Worm (Caenorhabditis elegans): ENCODE data around the gene lsm-3.

Gene lsm-3

DNA sequence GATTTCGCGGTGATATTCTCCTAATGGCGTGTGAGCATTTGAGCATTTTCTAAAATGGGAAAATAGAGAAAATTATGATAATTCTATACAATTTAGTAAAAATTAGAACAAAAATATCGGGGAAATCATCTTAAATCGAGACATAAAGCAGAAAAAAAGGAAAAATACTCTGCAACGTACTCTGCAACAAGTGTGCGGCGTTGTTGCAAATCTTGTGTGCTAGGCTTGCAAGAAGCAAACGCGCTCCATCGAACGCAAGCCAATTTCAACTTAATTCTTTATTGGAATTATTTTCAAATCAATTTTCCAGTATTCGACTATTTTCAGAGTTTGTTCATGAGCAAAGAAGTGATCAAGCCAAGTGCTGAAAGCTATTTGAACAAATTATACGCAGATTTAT, 960 bp upstream of the lsm-3 start, which contains the start of the genes Y62E10A.20, Y62E10A.23 and mdt-9 (continued):
- peak; percentile 61 for TF ChIP-seq snpc-1.1 (tag; optimal IDR thresholded peaks at IDR 0.05; ENCODE audit: insufficient read depth)
- TF ChIP-seq cebp-1 (GFP tag; IDR thresholded peaks at IDR 0.05): no peak
- peak; percentile 45 for TF ChIP-seq cebp-1 (tag; optimal IDR thresholded peaks at IDR 0.05)
- no peak for TF ChIP-seq ztf-6 (GFP tag; IDR thresholded peaks at IDR 0.05)
- no peak for TF ChIP-seq C06A6.2 (GFP tag; conservative IDR thresholded peaks at IDR 0.05)
- TF ChIP-seq madf-10 (tag; optimal IDR thresholded peaks at IDR 0.05): no peak
- peak; percentile 91 for TF ChIP-seq mcd-1 (GFP tag; IDR thresholded peaks at IDR 0.05)
- no peak for TF ChIP-seq hrde-1 (tag; optimal IDR thresholded peaks at IDR 0.05; ENCODE audit: borderline replicate concordance)
- TF ChIP-seq dpff-1 (tag; optimal IDR thresholded peaks at IDR 0.05): no peak
- no peak for TF ChIP-seq unc-62 (GFP tag; optimal IDR thresholded peaks at IDR 0.05)
- TF ChIP-seq tlf-1 (GFP tag; optimal IDR thresholded peaks at IDR 0.05): no peak
- TF ChIP-seq akir-1 (GFP tag; optimal IDR thresholded peaks at IDR 0.05): no peak
- TF ChIP-seq fkh-3 (tag; optimal IDR thresholded peaks at IDR 0.05): no peak
- TF ChIP-seq attf-3 (GFP tag; conservative IDR thresholded peaks at IDR 0.05): no peak
- TF ChIP-seq egl-44 (GFP tag; IDR thresholded peaks at IDR 0.05): no peak
- no peak for TF ChIP-seq hsf-1 (GFP tag; IDR thresholded peaks at IDR 0.05)
- peak; percentile 74 for TF ChIP-seq attf-5 (GFP tag; optimal IDR thresholded peaks at IDR 0.05)
- TF ChIP-seq sea-2 (GFP tag; IDR thresholded peaks at IDR 0.05): no peak
- TF ChIP-seq hlh-12 (tag; optimal IDR thresholded peaks at IDR 0.05): no peak
- no peak for TF ChIP-seq cebp-2 (GFP tag; IDR thresholded peaks at IDR 0.05)
- TF ChIP-seq efl-1 (GFP tag; optimal IDR thresholded peaks at IDR 0.05): peak; percentile 38
- no peak for TF ChIP-seq nhr-90 (tag; optimal IDR thresholded peaks at IDR 0.05)
- TF ChIP-seq nfya-1 (tag; optimal IDR thresholded peaks at IDR 0.05; ENCODE audit: borderline replicate concordance, insufficient read depth): no peak
- no peak for TF ChIP-seq mel-28 (tag; optimal IDR thresholded peaks at IDR 0.05; ENCODE audit: borderline replicate concordance)
- no peak for TF ChIP-seq T26A5.8 (tag; optimal IDR thresholded peaks at IDR 0.05)
- TF ChIP-seq F52B5.7 (tag; optimal IDR thresholded peaks at IDR 0.05): no peak
- TF ChIP-seq Y53F4B.3 (GFP tag; IDR thresholded peaks at IDR 0.05): no peak
- TF ChIP-seq tbx-9 (tag; optimal IDR thresholded peaks at IDR 0.05; ENCODE audit: borderline replicate concordance): no peak
- no peak for TF ChIP-seq Y79H2A.3 (GFP tag; conservative IDR thresholded peaks at IDR 0.05)

DNA sequence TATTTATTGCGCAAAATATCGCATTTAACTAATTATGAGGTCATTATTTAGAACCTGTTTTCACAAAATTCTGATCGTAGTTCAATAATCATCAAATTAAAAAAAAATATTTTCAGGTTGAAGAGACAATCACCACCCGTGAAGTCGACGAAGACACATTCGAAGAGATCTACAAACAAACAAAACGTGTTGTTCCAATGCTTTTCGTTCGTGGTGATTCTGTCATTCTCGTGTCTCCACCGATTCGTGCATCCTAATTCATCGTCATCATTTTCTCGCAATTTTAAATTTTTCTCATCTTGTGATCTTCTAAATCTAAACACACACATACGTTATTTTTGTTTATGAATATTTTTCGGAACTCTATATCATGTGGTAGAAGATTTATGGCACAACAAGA, 1.8 kb downstream of the lsm-3 start:
- TF ChIP-seq xnd-1 (tag; optimal IDR thresholded peaks at IDR 0.05) (no peak), nhr-120 (GFP tag; IDR thresholded peaks at IDR 0.05) (no peak), hmg-1.2 (GFP tag; IDR thresholded peaks at IDR 0.05) (peak; percentile 21), B0336.3 (GFP tag; IDR thresholded peaks at IDR 0.05) (peak; percentile 70), hsf-1 (GFP tag; IDR thresholded peaks at IDR 0.05) (no peak), egl-18 (GFP tag; IDR thresholded peaks at IDR 0.05) (no peak), F37B4.10 (GFP tag; IDR thresholded peaks at IDR 0.05) (no peak), zim-3 (tag; optimal IDR thresholded peaks at IDR 0.05) (no peak), K11D2.4 (GFP tag; IDR thresholded peaks at IDR 0.05) (peak; percentile 60), rec-8 (tag; optimal IDR thresholded peaks at IDR 0.05) (no peak), unc-62 (GFP tag; optimal IDR thresholded peaks at IDR 0.05) (no peak), cebp-1 (GFP tag; IDR thresholded peaks at IDR 0.05) (no peak), cebp-1 (tag; optimal IDR thresholded peaks at IDR 0.05) (peak; percentile 56), ama-1 (optimal IDR thresholded peaks at IDR 0.05) (peak; percentile 62), ama-1 (GFP tag; optimal IDR thresholded peaks at IDR 0.05) (no peak), Y95B8A.8 (GFP tag; IDR thresholded peaks at IDR 0.05) (no peak; the same call in 1 of the 2 replicates), C17E4.6 (GFP tag; IDR thresholded peaks at IDR 0.05) (no peak), ceh-91 (GFP tag; IDR thresholded peaks at IDR 0.05) (no peak), Y53G8AR.9 (GFP tag; conservative IDR thresholded peaks at IDR 0.05) (0 out of 2 replicates have a peak, but pooled peaks have one; percentile 57), mcd-1 (GFP tag; IDR thresholded peaks at IDR 0.05) (peak; percentile 51), cebp-2 (GFP tag; IDR thresholded peaks at IDR 0.05) (0 out of 2 replicates have a peak, but pooled peaks have one; percentile 32), mxl-1 (tag; optimal IDR thresholded peaks at IDR 0.05) (no peak), nhr-179 (tag; optimal IDR thresholded peaks at IDR 0.05) (no peak), dpl-1 (GFP tag; optimal IDR thresholded peaks at IDR 0.05) (no peak), hmg-20 (GFP tag; IDR thresholded peaks at IDR 0.05) (0 out of 2 replicates have a peak, but pooled peaks have one; percentile 3), F49E8.2 (tag; optimal IDR thresholded peaks at IDR 0.05; ENCODE audit: insufficient read depth) (no peak), efl-1 (GFP tag; optimal IDR thresholded peaks at IDR 0.05) (no peak)
